Fruit fly (Drosophila melanogaster): ENCODE measurements around the gene Pect.

DNA sequence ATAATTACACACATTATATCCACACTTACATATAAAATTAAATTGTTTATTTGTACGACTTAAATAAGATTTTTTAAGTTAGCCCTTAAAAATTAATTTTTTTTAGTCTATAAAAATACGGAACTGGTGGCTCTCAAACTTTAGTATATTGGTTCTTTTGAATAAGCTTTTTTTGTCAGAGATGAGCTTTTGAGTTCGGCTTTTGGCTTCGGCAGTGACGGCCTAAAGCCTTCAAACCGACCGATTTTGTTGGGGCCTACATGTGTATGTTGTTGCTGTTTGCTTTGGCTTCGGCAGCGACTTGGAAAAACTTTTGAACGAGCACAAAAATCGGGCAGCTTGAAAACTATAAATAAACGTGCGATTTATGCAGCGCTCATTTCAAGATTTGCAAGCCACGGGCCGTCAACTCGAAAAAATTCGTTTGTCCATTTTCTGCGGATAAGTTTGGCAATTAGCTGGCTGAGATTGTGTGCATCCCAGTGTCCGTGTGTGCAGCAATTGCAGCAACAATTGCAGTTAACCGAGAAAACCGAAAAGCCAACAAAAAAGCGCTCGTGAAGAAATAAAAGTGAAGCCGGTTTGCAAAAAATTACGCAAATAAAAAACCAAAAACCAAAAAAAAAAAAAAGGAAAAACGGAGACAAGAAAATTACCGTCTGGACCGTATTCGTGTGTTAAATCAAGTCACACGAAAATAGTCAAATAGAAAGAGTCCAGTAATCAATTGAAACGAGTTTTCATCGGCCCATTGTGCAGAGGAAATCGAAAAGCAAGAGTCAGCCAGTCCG, 42.5 kb downstream of the Pect start, which contains the start of gene CG16820:
- TF ChIP-seq CTCF (optimal IDR thresholded peaks at IDR 0.05) = no peak
- TF ChIP-seq CG8478 (optimal IDR thresholded peaks at IDR 0.05) = no peak

All from S2 (cell line).